Worm (Caenorhabditis elegans) whole organism, late embryonic: Measurements from ENCODE around the gene klf-1.

Experiments
- F13H6.1 ChIP-seq: sonication (generic microtip); optimal IDR thresholded peaks from 2 replicates; lab custom pipeline; 2016; ENCODE audit warnings: missing genetic modification characterization, missing compliant biosample characterization
- K09A11.1 ChIP-seq: sonication (generic microtip); optimal IDR thresholded peaks from 2 replicates; lab custom pipeline; 2017; ENCODE audit warnings: antibody characterized with exemption, mild to moderate bottlenecking, missing genetic modification characterization, missing compliant biosample characterization; ENCODE audit not compliant: insufficient read depth
- ceh-2 ChIP-seq: sonication (generic microtip); optimal IDR thresholded peaks from 2 replicates; lab custom pipeline; 2016; ENCODE audit warnings: missing genotype, missing genetic modification characterization, missing compliant biosample characterization
- ceh-22 ChIP-seq: sonication (generic microtip); optimal IDR thresholded peaks from 2 replicates; lab custom pipeline; 2017; ENCODE audit warnings: missing biosample characterization, missing genetic modification characterization
- ceh-31 ChIP-seq: sonication (generic microtip); optimal IDR thresholded peaks from 2 replicates; lab custom pipeline; 2016; ENCODE audit warnings: missing genetic modification characterization, missing compliant biosample characterization
- ceh-45 ChIP-seq: fragments of 200-800 bp; sonication (Bioruptor generic); IDR thresholded peaks from 2 replicates; pipeline ENCODE4 v1.3.6; 2022; ENCODE audit warnings: missing genetic modification reagents, missing genetic modification characterization, missing compliant biosample characterization
- ceh-6 ChIP-seq: fragments of 200-800 bp; sonication (Bioruptor generic); optimal IDR thresholded peaks from 2 replicates; lab custom pipeline; 2018; ENCODE audit warnings: mild to moderate bottlenecking, missing genetic modification characterization, missing compliant biosample characterization
- ceh-9 ChIP-seq: sonication (generic microtip); optimal IDR thresholded peaks from 2 replicates; lab custom pipeline; 2016; ENCODE audit warnings: mild to moderate bottlenecking, missing genetic modification characterization, inconsistent platforms, missing compliant biosample characterization
- dve-1 ChIP-seq: sonication (generic microtip); optimal IDR thresholded peaks from 2 replicates; lab custom pipeline; 2017; ENCODE audit warnings: antibody characterized with exemption, mild to moderate bottlenecking, missing genetic modification characterization, missing compliant biosample characterization
- elt-2 ChIP-seq: sonication (generic microtip); optimal IDR thresholded peaks from 2 replicates; lab custom pipeline; 2016; ENCODE audit warnings: missing genetic modification reagents, missing genetic modification characterization, missing compliant biosample characterization
- ets-4 ChIP-seq: sonication (generic microtip); optimal IDR thresholded peaks from 2 replicates; lab custom pipeline; 2016; ENCODE audit warnings: missing genetic modification characterization, missing compliant biosample characterization
- eyg-1 ChIP-seq: sonication (generic microtip); optimal IDR thresholded peaks from 2 replicates; lab custom pipeline; 2016; ENCODE audit warnings: missing genotype, missing genetic modification characterization, missing compliant biosample characterization
- fax-1 ChIP-seq: sonication (generic microtip); optimal IDR thresholded peaks from 2 replicates; lab custom pipeline; 2016; ENCODE audit warnings: missing genotype, missing genetic modification characterization, missing compliant biosample characterization
- hlh-15 ChIP-seq: sonication (generic microtip); optimal IDR thresholded peaks from 2 replicates; lab custom pipeline; 2016; ENCODE audit warnings: missing genetic modification characterization, missing compliant biosample characterization
- hlh-30 ChIP-seq: sonication (generic microtip); optimal IDR thresholded peaks from 2 replicates; lab custom pipeline; 2017; ENCODE audit warnings: antibody characterized with exemption, missing genetic modification characterization, missing compliant biosample characterization; ENCODE audit not compliant: insufficient read depth
- lim-6 ChIP-seq: sonication (generic microtip); optimal IDR thresholded peaks from 2 replicates; lab custom pipeline; 2016; ENCODE audit warnings: missing genetic modification characterization, missing compliant biosample characterization
- nfya-1 ChIP-seq: sonication (generic microtip); optimal IDR thresholded peaks from 2 replicates; lab custom pipeline; 2017; ENCODE audit warnings: missing genetic modification characterization, mild to moderate bottlenecking, missing compliant biosample characterization, antibody characterized with exemption, moderate library complexity
- nhr-11 ChIP-seq: fragments of 150-350 bp; optimal IDR thresholded peaks from 2 replicates; lab custom pipeline; 2014; ENCODE audit warnings: missing biosample characterization, missing genetic modification characterization
- npax-4 ChIP-seq: sonication (generic microtip); optimal IDR thresholded peaks from 2 replicates; lab custom pipeline; 2016; ENCODE audit warnings: missing genetic modification characterization, missing compliant biosample characterization
- odd-2 ChIP-seq: sonication (generic microtip); optimal IDR thresholded peaks from 2 replicates; lab custom pipeline; 2017; ENCODE audit warnings: antibody characterized with exemption, mild to moderate bottlenecking, missing genetic modification characterization, missing compliant biosample characterization
- pag-3 ChIP-seq: sonication (generic microtip); optimal IDR thresholded peaks from 2 replicates; lab custom pipeline; 2016; ENCODE audit warnings: missing compliant biosample characterization, missing genetic modification characterization, borderline replicate concordance
- pat-9 ChIP-seq: fragments of 200-800 bp; sonication (Bioruptor generic); optimal IDR thresholded peaks from 2 replicates; lab custom pipeline; 2018; ENCODE audit warnings: mild to moderate bottlenecking, missing genetic modification characterization, moderate library complexity, missing compliant biosample characterization
- pha-4 ChIP-seq: fragments of 150-350 bp; optimal IDR thresholded peaks from 2 replicates; lab custom pipeline; 2018; ENCODE audit warnings: missing biosample characterization, missing genetic modification reagents, missing genetic modification characterization
- pqm-1 ChIP-seq: sonication (generic microtip); optimal IDR thresholded peaks from 2 replicates; lab custom pipeline; 2016; ENCODE audit warnings: missing genetic modification characterization, missing compliant biosample characterization
- pros-1 ChIP-seq: fragments of 150-350 bp; optimal IDR thresholded peaks from 2 replicates; lab custom pipeline; 2014; ENCODE audit warnings: missing biosample characterization, missing genetic modification reagents, missing genetic modification characterization
- ref-2 ChIP-seq: sonication (generic microtip); optimal IDR thresholded peaks from 2 replicates; lab custom pipeline; 2016; ENCODE audit warnings: missing genetic modification characterization, missing compliant biosample characterization
- rnt-1 ChIP-seq: sonication (generic microtip); optimal IDR thresholded peaks from 2 replicates; lab custom pipeline; 2016; ENCODE audit warnings: missing genetic modification characterization, missing compliant biosample characterization
- sox-2 ChIP-seq: fragments of 200-800 bp; sonication (Bioruptor generic); IDR thresholded peaks from 2 replicates; pipeline ENCODE4 v1.3.6; 2022; ENCODE audit warnings: missing genetic modification reagents, missing genetic modification characterization, missing compliant biosample characterization
- sox-4 ChIP-seq: sonication (generic microtip); optimal IDR thresholded peaks from 2 replicates; lab custom pipeline; 2017; ENCODE audit warnings: mild to moderate bottlenecking, missing genetic modification characterization, inconsistent platforms, missing compliant biosample characterization
- tbx-2 ChIP-seq: sonication (generic microtip); optimal IDR thresholded peaks from 2 replicates; lab custom pipeline; 2016; ENCODE audit warnings: missing genetic modification characterization, missing compliant biosample characterization
- tbx-7 ChIP-seq: sonication (generic microtip); optimal IDR thresholded peaks from 2 replicates; lab custom pipeline; 2016; ENCODE audit warnings: missing genotype, missing genetic modification characterization, missing compliant biosample characterization
- unc-42 ChIP-seq: sonication (generic microtip); optimal IDR thresholded peaks from 2 replicates; lab custom pipeline; 2016; ENCODE audit warnings: missing genotype, missing genetic modification characterization, missing compliant biosample characterization
- zip-5 ChIP-seq: sonication (generic microtip); optimal IDR thresholded peaks from 2 replicates; lab custom pipeline; 2016; ENCODE audit warnings: missing genetic modification characterization, missing compliant biosample characterization
- ztf-16 ChIP-seq: sonication (generic microtip); optimal IDR thresholded peaks from 2 replicates; lab custom pipeline; 2017; ENCODE audit warnings: missing genetic modification characterization, missing compliant biosample characterization

klf-1 gene

ce11 chrIII:2868416-2868815, 6.2 kb upstream of the klf-1 start:
- no peak for TF ChIP-seq eyg-1 (tag; lab: Kevin White, UChicago)
- no peak for TF ChIP-seq nhr-11 (tag; lab: Kevin White, UChicago)
- TF ChIP-seq lim-6 (tag; lab: Kevin White, UChicago) = no peak
- TF ChIP-seq, all 69 proteins: peak for 0

ce11 chrIII:2869033-2869432, 5.6 kb upstream of the klf-1 start:
- TF ChIP-seq hlh-15 = no peak
- no peak for TF ChIP-seq ceh-45 (GFP tag; lab: Robert Waterston, UW)
- TF ChIP-seq sox-2 (GFP tag; lab: Robert Waterston, UW) = no peak
- TF ChIP-seq pha-4 (tag; lab: Kevin White, UChicago) = no peak
- no peak for TF ChIP-seq rnt-1 (tag; lab: Kevin White, UChicago)
- TF ChIP-seq, all 69 proteins: peak for 0

- no peak for TF ChIP-seq pat-9 (tag; lab: Kevin White, UChicago)
- peak; percentile 17 for TF ChIP-seq elt-2 (tag; lab: Kevin White, UChicago)
- no peak for TF ChIP-seq ceh-22 (tag; lab: Kevin White, UChicago)
- no peak for TF ChIP-seq ceh-2 (tag; lab: Kevin White, UChicago)
- no peak for TF ChIP-seq odd-2
- no peak for TF ChIP-seq tbx-7
- TF ChIP-seq ztf-16 = no peak
These were observed 5.1 kb upstream of the klf-1 start for ce11 chrIII:2869512-2869911.

ce11 chrIII:2870228-2870627, 4.4 kb upstream of the klf-1 start:
- TF ChIP-seq pat-9 (tag; lab: Kevin White, UChicago) (no peak), K09A11.1 (tag; lab: Kevin White, UChicago) (no peak), rnt-1 (tag; lab: Kevin White, UChicago) (no peak), pros-1 (tag; lab: Kevin White, UChicago) (no peak), ceh-6 (GFP tag; lab: Kevin White, UChicago) (no peak), pag-3 (tag; lab: Kevin White, UChicago) (no peak), pqm-1 (tag; lab: Kevin White, UChicago) (no peak), odd-2 (no peak), ceh-31 (tag; lab: Kevin White, UChicago) (no peak), tbx-7 (no peak), ceh-9 (no peak), elt-2 (tag; lab: Kevin White, UChicago) (no peak), fax-1 (tag; lab: Kevin White, UChicago) (no peak), zip-5 (tag; lab: Kevin White, UChicago) (no peak), ztf-16 (no peak), npax-4 (no peak), ets-4 (tag; lab: Kevin White, UChicago) (no peak), sox-4 (tag; lab: Kevin White, UChicago) (no peak), unc-42 (tag; lab: Kevin White, UChicago) (no peak)
- TF ChIP-seq, all 69 proteins: peak for 0

ce11 chrIII:2871817-2872216, 2.8 kb upstream of the klf-1 start:
- peak; percentile 69 for TF ChIP-seq ref-2 (tag; lab: Kevin White, UChicago)
- no peak for TF ChIP-seq pha-4 (tag; lab: Kevin White, UChicago)
- no peak for TF ChIP-seq sox-4 (tag; lab: Kevin White, UChicago)
- TF ChIP-seq rnt-1 (tag; lab: Kevin White, UChicago) = peak; percentile 60
- TF ChIP-seq ceh-31 (tag; lab: Kevin White, UChicago) = peak; percentile 28
- peak; percentile 39 for TF ChIP-seq tbx-2 (tag; lab: Kevin White, UChicago)
- no peak for TF ChIP-seq dve-1 (tag; lab: Kevin White, UChicago)
- TF ChIP-seq F13H6.1 (tag; lab: Kevin White, UChicago) = peak; percentile 34
- TF ChIP-seq hlh-30 (tag; lab: Kevin White, UChicago) = peak; percentile 29
- no peak for TF ChIP-seq tbx-7
- TF ChIP-seq nfya-1 (tag; lab: Kevin White, UChicago) = peak; percentile 41
